Fruit fly (Drosophila melanogaster) whole organism, larva: ENCODE results near the gene CG7943.
A peak's percentile ranks its signal among the peaks of the same experiment; 100 is the strongest.

ENCODE experiments used
- noc ChIP-seq: fragments of 200-800 bp; sonication (Bioruptor generic); optimal IDR thresholded peaks from 3 replicates; lab custom pipeline; 2019; ENCODE audit warnings: missing biosample characterization, mild to moderate bottlenecking, missing genetic modification characterization, moderate library complexity

The CG7943 gene

dm6 chr3R:30022452-30023028 lies 23.7 kb upstream of the CG7943 start, which contains the start of the genes RpS28a and Axn:
Gene RpS28a (minus strand): TSS chr3R:30022648.
Gene Axn (plus strand): TSS chr3R:30022842.
- no peak for TF ChIP-seq noc (tag; lab: Kevin White, UChicago)

- TF ChIP-seq noc (tag; lab: Kevin White, UChicago) = no peak
Measured at dm6 chr3R:30023445-30023844, 22.8 kb upstream of the CG7943 start.

- TF ChIP-seq noc (tag; lab: Kevin White, UChicago) = no peak
Measured at dm6 chr3R:30030061-30030460, 16.2 kb upstream of the CG7943 start.

- TF ChIP-seq noc (tag; lab: Kevin White, UChicago) = no peak
Measured at dm6 chr3R:30032281-30032680, 14.0 kb upstream of the CG7943 start.

dm6 chr3R:30036609-30037008 lies 9.7 kb upstream of the CG7943 start, which contains the start of gene ZIPIC:
Gene ZIPIC (minus strand): TSS chr3R:30036870.
- no peak for TF ChIP-seq noc (tag; lab: Kevin White, UChicago)

dm6 chr3R:30037630-30038029 lies 8.6 kb upstream of the CG7943 start, which contains the start of gene ocn:
Gene ocn (minus strand): TSS chr3R:30037730.
- TF ChIP-seq noc (tag; lab: Kevin White, UChicago) = no peak

- no peak for TF ChIP-seq noc (tag; lab: Kevin White, UChicago)
Measured at dm6 chr3R:30038628-30039027, 7.6 kb upstream of the CG7943 start, which contains the start of gene janB. Gene janB (minus strand): TSS chr3R:30038728.

dm6 chr3R:30039494-30039893 lies 6.8 kb upstream of the CG7943 start, which contains the start of the genes janA, Sry-alpha and Sry-beta:
Gene janA (minus strand): TSS chr3R:30039533.
Gene Sry-alpha (plus strand): TSS chr3R:30039719.
Gene Sry-beta (plus strand): TSS chr3R:30039719.
- TF ChIP-seq noc (tag; lab: Kevin White, UChicago) = no peak

dm6 chr3R:30040879-30041278 lies 5.4 kb upstream of the CG7943 start:
- TF ChIP-seq noc (tag; lab: Kevin White, UChicago) = no peak

dm6 chr3R:30043139-30043744 lies 3.0 kb upstream of the CG7943 start, which contains the start of gene Sry-delta:
Gene Sry-delta (plus strand): TSS chr3R:30043341.
- TF ChIP-seq noc (tag; lab: Kevin White, UChicago) = no peak

dm6 chr3R:30050448-30050847 lies 4.2 kb downstream of the CG7943 start:
- no peak for TF ChIP-seq noc (tag; lab: Kevin White, UChicago)

- TF ChIP-seq noc (tag; lab: Kevin White, UChicago) = no peak
Measured at dm6 chr3R:30051933-30052332, 5.7 kb downstream of the CG7943 start, which contains the start of gene CG15528. Gene CG15528 (minus strand): TSS chr3R:30052112.

dm6 chr3R:30052455-30053046 lies 6.3 kb downstream of the CG7943 start, which contains the start of gene Jasper:
Gene Jasper (plus strand): TSS chr3R:30052514.
- TF ChIP-seq noc (tag; lab: Kevin White, UChicago) = no peak

dm6 chr3R:30055915-30056544 lies 9.8 kb downstream of the CG7943 start, which contains the start of the genes Rpp14b and spn-A:
Gene Rpp14b (plus strand): TSS chr3R:30055957.
Gene spn-A (minus strand): TSS chr3R:30056037.
- TF ChIP-seq noc (tag; lab: Kevin White, UChicago) = no peak

dm6 chr3R:30056592-30057135 lies 10.4 kb downstream of the CG7943 start, which contains the start of the genes CG7950 and Rpp14a:
Gene CG7950 (plus strand): TSS chr3R:30056859.
Gene Rpp14a (plus strand): TSS chr3R:30056859.
- TF ChIP-seq noc (tag; lab: Kevin White, UChicago) = peak; percentile 69
